Fruit fly (Drosophila melanogaster) whole organism, embryonic: ENCODE data around the gene CG5096.

Experiments
- Asciz ChIP-seq: fragments of 200-800 bp; sonication (Bioruptor generic); optimal IDR thresholded peaks from 2 replicates; lab custom pipeline; 2017; ENCODE audit warnings: missing biosample characterization, mild to moderate bottlenecking, missing genetic modification characterization, missing genetic modification reagents
- Atf-2 ChIP-seq: fragments of 200-800 bp; sonication (Bioruptor generic); optimal IDR thresholded peaks from 2 replicates; lab custom pipeline; 2016; ENCODE audit warnings: missing biosample characterization, missing genetic modification characterization
- B-H1 ChIP-seq: fragments of 200-800 bp; sonication (Bioruptor generic); IDR thresholded peaks from 3 replicates; pipeline ENCODE4 v1.3.6; 2022; ENCODE audit warnings: missing biosample characterization, missing genetic modification characterization
- BEAF-32 ChIP-seq: fragments of 200-800 bp; sonication (Bioruptor generic); optimal IDR thresholded peaks from 3 replicates; lab custom pipeline; 2017; ENCODE audit warnings: missing biosample characterization, missing genetic modification characterization, mild to moderate bottlenecking, moderate library complexity, missing genetic modification reagents
- Bdp1 ChIP-seq: fragments of 200-800 bp; sonication (Bioruptor generic); optimal IDR thresholded peaks from 3 replicates; lab custom pipeline; 2016; ENCODE audit warnings: missing biosample characterization, missing genetic modification characterization
- Bgb ChIP-seq: fragments of 200-800 bp; sonication (Bioruptor generic); IDR thresholded peaks from 2 replicates; pipeline ENCODE4 v1.3.6; 2022; ENCODE audit warnings: missing biosample characterization, missing genetic modification characterization; ENCODE audit not compliant: partially characterized antibody
- CG10147 ChIP-seq: fragments of 200-800 bp; sonication (Bioruptor generic); optimal IDR thresholded peaks from 2 replicates; lab custom pipeline; 2019; ENCODE audit warnings: missing biosample characterization, mild to moderate bottlenecking, missing genetic modification characterization, moderate library complexity
- CG10654 ChIP-seq: fragments of 200-800 bp; sonication (Bioruptor generic); optimal IDR thresholded peaks from 2 replicates; lab custom pipeline; 2016; ENCODE audit warnings: missing biosample characterization, missing genetic modification characterization
- CG11695 ChIP-seq: fragments of 200-800 bp; sonication (Bioruptor generic); IDR thresholded peaks from 3 replicates; pipeline ENCODE4 v1.3.6; 2022; ENCODE audit warnings: missing biosample characterization, missing genetic modification characterization
- CG12104 ChIP-seq: fragments of 200-800 bp; sonication (Bioruptor generic); optimal IDR thresholded peaks from 3 replicates; lab custom pipeline; 2016; ENCODE audit warnings: missing biosample characterization, missing genetic modification characterization
- CG12299 ChIP-seq: fragments of 200-800 bp; sonication (Bioruptor generic); optimal IDR thresholded peaks from 2 replicates; lab custom pipeline; 2018; ENCODE audit warnings: missing biosample characterization, mild to moderate bottlenecking, missing genetic modification characterization
- CG14860 ChIP-seq: fragments of 200-800 bp; sonication (Bioruptor generic); IDR thresholded peaks from 3 replicates; pipeline ENCODE4 v1.3.6; 2022; ENCODE audit warnings: missing biosample characterization, missing genetic modification characterization; ENCODE audit not compliant: partially characterized antibody
- CG15073 ChIP-seq: fragments of 200-800 bp; sonication (Bioruptor generic); optimal IDR thresholded peaks from 2 replicates; lab custom pipeline; 2016; ENCODE audit warnings: missing biosample characterization, missing genetic modification characterization
- CG33213 ChIP-seq: fragments of 200-800 bp; sonication (Bioruptor generic); optimal IDR thresholded peaks from 3 replicates; lab custom pipeline; 2016; ENCODE audit warnings: missing biosample characterization, missing genetic modification characterization
- CG4360 ChIP-seq: fragments of 200-800 bp; sonication (Bioruptor generic); IDR thresholded peaks from 2 replicates; pipeline ENCODE4 v1.3.6; 2022; ENCODE audit warnings: missing biosample characterization, missing genetic modification characterization
- CG4617 ChIP-seq: fragments of 200-800 bp; sonication (Bioruptor generic); optimal IDR thresholded peaks from 3 replicates; lab custom pipeline; 2016; ENCODE audit warnings: missing biosample characterization, missing genetic modification characterization, borderline replicate concordance
- CG5180 ChIP-seq: fragments of 200-800 bp; sonication (Bioruptor generic); optimal IDR thresholded peaks from 3 replicates; lab custom pipeline; 2017; ENCODE audit warnings: missing biosample characterization, missing genetic modification characterization, mild to moderate bottlenecking, moderate library complexity, missing genetic modification reagents
- CG6654 ChIP-seq: fragments of 200-800 bp; sonication (Bioruptor generic); optimal IDR thresholded peaks from 2 replicates; lab custom pipeline; 2017; ENCODE audit warnings: missing biosample characterization, mild to moderate bottlenecking, missing genetic modification characterization
- CG8089 ChIP-seq: fragments of 200-800 bp; sonication (Bioruptor generic); optimal IDR thresholded peaks from 3 replicates; lab custom pipeline; 2016; ENCODE audit warnings: missing biosample characterization, missing genetic modification characterization
- D19B ChIP-seq: fragments of 200-800 bp; sonication (Bioruptor generic); optimal IDR thresholded peaks from 2 replicates; lab custom pipeline; 2017; ENCODE audit warnings: missing biosample characterization, mild to moderate bottlenecking, missing genetic modification characterization
- Dbx ChIP-seq: fragments of 200-800 bp; sonication (Bioruptor generic); IDR thresholded peaks from 3 replicates; pipeline ENCODE4 v1.3.6; 2022; ENCODE audit warnings: missing biosample characterization, missing genetic modification characterization
- H2.0 ChIP-seq: fragments of 200-800 bp; sonication (Bioruptor generic); IDR thresholded peaks from 2 replicates; pipeline ENCODE4 v1.3.6; 2022; ENCODE audit warnings: missing biosample characterization, missing genetic modification characterization
- Hmx ChIP-seq: fragments of 200-800 bp; sonication (Bioruptor generic); optimal IDR thresholded peaks from 2 replicates; lab custom pipeline; 2016; ENCODE audit warnings: missing biosample characterization, missing genetic modification characterization
- Lhr ChIP-seq: fragments of 200-800 bp; sonication (Bioruptor generic); optimal IDR thresholded peaks from 3 replicates; lab custom pipeline; 2017; ENCODE audit warnings: mild to moderate bottlenecking, missing biosample characterization, missing genetic modification reagents, missing genetic modification characterization
- Med ChIP-seq: fragments of 200-800 bp; sonication (Bioruptor generic); peaks from one replicate; lab custom pipeline; 2016; ENCODE audit warnings: missing biosample characterization, missing genetic modification characterization, mild to moderate bottlenecking, inconsistent platforms, moderate library complexity
- Myb ChIP-seq: fragments of 200-800 bp; sonication (Bioruptor generic); optimal IDR thresholded peaks from 2 replicates; lab custom pipeline; 2016; ENCODE audit warnings: missing biosample characterization, missing genetic modification characterization
- Opbp ChIP-seq: fragments of 200-800 bp; sonication (Bioruptor generic); IDR thresholded peaks from 3 replicates; pipeline ENCODE4 v1.3.6; 2022; ENCODE audit warnings: missing biosample characterization, missing genetic modification characterization; ENCODE audit not compliant: partially characterized antibody
- Rfx ChIP-seq: fragments of 200-800 bp; sonication (Bioruptor generic); IDR thresholded peaks from 2 replicates; pipeline ENCODE4 v1.3.6; 2022; ENCODE audit warnings: missing biosample characterization, missing genetic modification characterization
- Scr ChIP-seq: fragments of 200-800 bp; sonication (Bioruptor generic); IDR thresholded peaks from 2 replicates; pipeline ENCODE4 v1.3.6; 2022; ENCODE audit warnings: missing biosample characterization, missing genetic modification characterization; ENCODE audit not compliant: partially characterized antibody
- cad ChIP-seq: fragments of >200 bp; optimal IDR thresholded peaks from 2 replicates; lab custom pipeline; 2017; ENCODE audit warnings: missing biosample characterization, missing genetic modification characterization
- dm ChIP-seq: fragments of 200-800 bp; sonication (Bioruptor generic); optimal IDR thresholded peaks from 3 replicates; lab custom pipeline; 2016; ENCODE audit warnings: missing biosample characterization, missing genetic modification characterization
- fu2 ChIP-seq: fragments of 200-800 bp; sonication (Bioruptor generic); optimal IDR thresholded peaks from 2 replicates; lab custom pipeline; 2016; ENCODE audit warnings: missing biosample characterization, missing genetic modification characterization
- h ChIP-seq: fragments of >200 bp; optimal IDR thresholded peaks from 2 replicates; lab custom pipeline; 2017
- her ChIP-seq: fragments of 200-800 bp; sonication (Bioruptor generic); optimal IDR thresholded peaks from 2 replicates; lab custom pipeline; 2016; ENCODE audit warnings: missing biosample characterization, missing genetic modification characterization
- hth ChIP-seq: fragments of >200 bp; optimal IDR thresholded peaks from 2 replicates; lab custom pipeline; 2017; ENCODE audit warnings: inconsistent platforms
- jigr1 ChIP-seq: fragments of 200-800 bp; sonication (Bioruptor generic); IDR thresholded peaks from 3 replicates; pipeline ENCODE4 v1.3.6; 2022; ENCODE audit warnings: missing biosample characterization, missing genetic modification characterization
- jumu ChIP-seq: fragments of 200-800 bp; sonication (Bioruptor generic); optimal IDR thresholded peaks from 3 replicates; lab custom pipeline; 2016; ENCODE audit warnings: missing biosample characterization, missing genetic modification characterization
- mirr ChIP-seq: fragments of 200-800 bp; sonication (Bioruptor generic); optimal IDR thresholded peaks from 3 replicates; lab custom pipeline; 2018; ENCODE audit warnings: missing biosample characterization, mild to moderate bottlenecking, missing genetic modification characterization
- nerfin-2 ChIP-seq: fragments of 200-800 bp; sonication (Bioruptor generic); IDR thresholded peaks from 2 replicates; pipeline ENCODE4 v1.3.6; 2022; ENCODE audit warnings: missing biosample characterization, missing genetic modification characterization; ENCODE audit not compliant: partially characterized antibody
- pita ChIP-seq: fragments of 200-800 bp; sonication (Bioruptor generic); optimal IDR thresholded peaks from 2 replicates; lab custom pipeline; 2017; ENCODE audit warnings: missing biosample characterization, mild to moderate bottlenecking, missing genetic modification characterization
- psq ChIP-seq: fragments of 200-800 bp; sonication (Bioruptor generic); optimal IDR thresholded peaks from 2 replicates; lab custom pipeline; 2017; ENCODE audit warnings: missing biosample characterization, missing genetic modification characterization
- pzg ChIP-seq: fragments of 200-800 bp; sonication (Bioruptor generic); optimal IDR thresholded peaks from 3 replicates; lab custom pipeline; 2018; ENCODE audit warnings: missing biosample characterization, mild to moderate bottlenecking, missing genetic modification characterization, moderate library complexity
- salm ChIP-seq: fragments of 200-800 bp; sonication (Bioruptor generic); optimal IDR thresholded peaks from 2 replicates; lab custom pipeline; 2018; ENCODE audit warnings: missing biosample characterization, mild to moderate bottlenecking, missing genetic modification characterization
- seq ChIP-seq: fragments of 200-800 bp; sonication (Bioruptor generic); IDR thresholded peaks from 2 replicates; pipeline ENCODE4 v1.3.6; 2022; ENCODE audit warnings: missing biosample characterization, missing genetic modification characterization
- slou ChIP-seq: fragments of 200-800 bp; sonication (Bioruptor generic); optimal IDR thresholded peaks from 3 replicates; lab custom pipeline; 2016; ENCODE audit warnings: missing biosample characterization, missing genetic modification characterization
- sna ChIP-seq: fragments of 200-800 bp; sonication (Bioruptor generic); IDR thresholded peaks from 2 replicates; pipeline ENCODE4 v1.3.6; 2022; ENCODE audit warnings: missing biosample characterization, missing genetic modification characterization; ENCODE audit not compliant: partially characterized antibody
- ssp ChIP-seq: fragments of 200-800 bp; sonication (Bioruptor generic); IDR thresholded peaks from 2 replicates; pipeline ENCODE4 v1.3.6; 2022; ENCODE audit warnings: missing biosample characterization, missing genetic modification characterization
- z ChIP-seq: fragments of 200-800 bp; sonication (Bioruptor generic); IDR thresholded peaks from 3 replicates; pipeline ENCODE4 v1.3.6; 2022; ENCODE audit warnings: missing biosample characterization, missing genetic modification characterization
- zen2 ChIP-seq: fragments of 200-800 bp; sonication (Bioruptor generic); IDR thresholded peaks from 3 replicates; pipeline ENCODE4 v1.3.6; 2022; ENCODE audit warnings: missing biosample characterization, missing genetic modification characterization; ENCODE audit not compliant: partially characterized antibody

Gene CG5096

dm6 chr2L:10342471-10342870, 39.6 kb upstream of the CG5096 start, which contains the start of gene Sps2 (continued):
- TF ChIP-seq CG12299 (no peak), CG10654 (GFP tag; lab: Kevin White, UChicago) (no peak), CG4360 (GFP tag; lab: Robert Waterston, UW) (no peak), jumu (GFP tag; lab: Kevin White, UChicago) (no peak), Lhr (GFP tag; lab: Kevin White, UChicago) (no peak)

dm6 chr2L:10344029-10344606, 37.9 kb upstream of the CG5096 start, which contains the start of gene Frmd5:
Gene Frmd5 (plus strand): TSS chr2L:10344442.
- TF ChIP-seq z (GFP tag; lab: Robert Waterston, UW) (no peak), Bgb (GFP tag; lab: Robert Waterston, UW) (0 out of 2 replicates have a peak, but pooled peaks have one; percentile 7), salm (tag; lab: Kevin White, UChicago) (no peak), Atf-2 (no peak), seq (GFP tag; lab: Robert Waterston, UW) (peak; percentile 11; the same call in 1 of the 2 replicates), ssp (GFP tag; lab: Robert Waterston, UW) (no peak), B-H1 (GFP tag; lab: Robert Waterston, UW) (no peak), Myb (GFP tag; lab: Kevin White, UChicago) (no peak), sna (GFP tag; lab: Robert Waterston, UW) (peak; percentile 44; the same call in 1 of the 2 replicates), Bdp1 (GFP tag; lab: Kevin White, UChicago) (no peak), fu2 (GFP tag; lab: Kevin White, UChicago) (no peak), CG33213 (no peak), CG4617 (GFP tag; lab: Kevin White, UChicago) (no peak), CG6654 (GFP tag; lab: Kevin White, UChicago) (no peak), BEAF-32 (GFP tag; lab: Kevin White, UChicago) (peak; percentile 21), D19B (GFP tag; lab: Kevin White, UChicago) (no peak), Med (GFP tag; lab: Kevin White, UChicago) (peak; percentile 23), her (GFP tag; lab: Kevin White, UChicago) (no peak), CG15073 (GFP tag; lab: Kevin White, UChicago) (no peak), psq (GFP tag; lab: Kevin White, UChicago) (no peak), slou (GFP tag; lab: Kevin White, UChicago) (no peak), CG5180 (GFP tag; lab: Kevin White, UChicago) (no peak), CG8089 (GFP tag; lab: Kevin White, UChicago) (no peak), jigr1 (GFP tag; lab: Robert Waterston, UW) (no peak), dm (GFP tag; lab: Kevin White, UChicago) (no peak), CG14860 (GFP tag; lab: Robert Waterston, UW) (peak; percentile 65), CG10147 (no peak), cad (no peak), CG10654 (GFP tag; lab: Kevin White, UChicago) (no peak), Rfx (GFP tag; lab: Robert Waterston, UW) (no peak), h (lab: Kevin White, UChicago) (no peak), pita (GFP tag; lab: Kevin White, UChicago) (no peak), Dbx (no peak), Opbp (GFP tag; lab: Robert Waterston, UW) (peak; percentile 67; the same call in 2 of the 3 replicates), Scr (peak; percentile 54), H2.0 (GFP tag; lab: Robert Waterston, UW) (no peak), pzg (GFP tag; lab: Kevin White, UChicago) (peak; percentile 22), nerfin-2 (GFP tag; lab: Robert Waterston, UW) (peak; percentile 50; the same call in 1 of the 2 replicates), Asciz (GFP tag; lab: Kevin White, UChicago) (no peak), CG11695 (GFP tag; lab: Robert Waterston, UW) (no peak), hth (lab: Kevin White, UChicago) (no peak), zen2 (GFP tag; lab: Robert Waterston, UW) (0 out of 3 replicates have a peak, but pooled peaks have one; percentile 28), CG12104 (GFP tag; lab: Kevin White, UChicago) (no peak), mirr (GFP tag; lab: Kevin White, UChicago) (no peak), Hmx (no peak)
